Worm (Caenorhabditis elegans) whole organism, L1 larva: ENCODE data around the gene T04F8.2.

ENCODE experiments used
- C34B4.2 ChIP-seq: sonication (generic microtip); optimal IDR thresholded peaks from 2 replicates; lab custom pipeline; 2017; ENCODE audit warnings: mild to moderate bottlenecking, missing genetic modification characterization, missing compliant biosample characterization
- Y116A8C.19 ChIP-seq: sonication (generic microtip); optimal IDR thresholded peaks from 2 replicates; lab custom pipeline; 2016; ENCODE audit warnings: missing compliant biosample characterization, missing genetic modification characterization, borderline replicate concordance
- aha-1 ChIP-seq: fragments of 150-350 bp; optimal IDR thresholded peaks from 2 replicates; lab custom pipeline; 2014; ENCODE audit warnings: missing biosample characterization, missing genetic modification characterization
- ama-1 ChIP-seq: fragments of 150-350 bp; optimal IDR thresholded peaks from 2 replicates; lab custom pipeline; 2014
- blmp-1 ChIP-seq: fragments of 150-350 bp; optimal IDR thresholded peaks from 2 replicates; lab custom pipeline; 2014; ENCODE audit warnings: missing biosample characterization, missing genetic modification characterization
- ceh-63 ChIP-seq: fragments of 200-800 bp; sonication (Bioruptor generic); optimal IDR thresholded peaks from 2 replicates; lab custom pipeline; 2018; ENCODE audit warnings: mild to moderate bottlenecking, missing genetic modification characterization, missing compliant biosample characterization
- ceh-8 ChIP-seq: fragments of 200-800 bp; sonication (Bioruptor generic); optimal IDR thresholded peaks from 2 replicates; lab custom pipeline; 2018; ENCODE audit warnings: mild to moderate bottlenecking, missing genetic modification characterization, moderate library complexity, missing compliant biosample characterization
- dpl-1 ChIP-seq, 3 experiments: fragments of 150-350 bp in 2 of 3; sonication (generic microtip) in 1 of 3; optimal IDR thresholded peaks; 2 replicates each; lab custom pipeline; 2014 to 2017; ENCODE audit warnings: missing biosample characterization in 3 of 3, missing genetic modification characterization in 3 of 3, missing genetic modification reagents in 3 of 3
- dsc-1 ChIP-seq: sonication (generic microtip); optimal IDR thresholded peaks from 2 replicates; lab custom pipeline; 2016; ENCODE audit warnings: mild to moderate bottlenecking, missing genetic modification characterization, missing compliant biosample characterization
- efl-1 ChIP-seq, 4 experiments: fragments of 150-350 bp; optimal IDR thresholded peaks in 3 of 4; peaks in 1 of 4; 1 replicate in 1 of 4; 2 replicates in 3 of 4; lab custom pipeline; 2014; ENCODE audit warnings: missing biosample characterization in 2 of 4, missing genetic modification characterization in 2 of 4, missing genetic modification reagents in 2 of 4
- efl-3 ChIP-seq: fragments of 200-800 bp; sonication (Bioruptor generic); optimal IDR thresholded peaks from 2 replicates; lab custom pipeline; 2018; ENCODE audit warnings: mild to moderate bottlenecking, missing genetic modification characterization, missing compliant biosample characterization
- egl-13 ChIP-seq: sonication (generic microtip); optimal IDR thresholded peaks from 2 replicates; lab custom pipeline; 2016; ENCODE audit warnings: missing genotype, missing genetic modification reagents, missing genetic modification characterization, missing compliant biosample characterization
- elt-3 ChIP-seq, 6 experiments: fragments of 150-350 bp in 1 of 6; sonication (generic microtip); optimal IDR thresholded peaks; 2 replicates each; lab custom pipeline; 2017 to 2018; ENCODE audit warnings: missing biosample characterization in 6 of 6, missing genetic modification characterization in 6 of 6, inconsistent platforms in 1 of 6
- ets-5 ChIP-seq: fragments of 200-800 bp; sonication (Bioruptor generic); IDR thresholded peaks from 2 replicates; pipeline ENCODE4 v1.3.6; 2022; ENCODE audit warnings: missing genetic modification characterization, missing compliant biosample characterization
- fkh-10 ChIP-seq: sonication (generic microtip); optimal IDR thresholded peaks from 2 replicates; lab custom pipeline; 2017; ENCODE audit warnings: missing biosample characterization, missing genetic modification reagents, missing genetic modification characterization
- fkh-4 ChIP-seq: sonication (generic microtip); optimal IDR thresholded peaks from 2 replicates; lab custom pipeline; 2016; ENCODE audit warnings: missing compliant biosample characterization, missing genetic modification characterization, borderline replicate concordance
- fkh-8 ChIP-seq: sonication (generic microtip); optimal IDR thresholded peaks from 2 replicates; lab custom pipeline; 2016; ENCODE audit warnings: mild to moderate bottlenecking, missing genetic modification characterization, missing compliant biosample characterization
- hlh-17 ChIP-seq: fragments of 200-800 bp; sonication (Bioruptor generic); optimal IDR thresholded peaks from 2 replicates; lab custom pipeline; 2018; ENCODE audit warnings: missing genetic modification characterization, mild to moderate bottlenecking, missing compliant biosample characterization, moderate library complexity, borderline replicate concordance
- irx-1 ChIP-seq: sonication (generic microtip); optimal IDR thresholded peaks from 2 replicates; lab custom pipeline; 2016; ENCODE audit warnings: missing genetic modification characterization, missing compliant biosample characterization
- lin-13 ChIP-seq: fragments of 150-350 bp; optimal IDR thresholded peaks from 2 replicates; lab custom pipeline; 2014; ENCODE audit warnings: missing biosample characterization, missing genetic modification reagents, missing genetic modification characterization
- lin-14 ChIP-seq: fragments of 200-800 bp; sonication (Bioruptor generic); optimal IDR thresholded peaks from 2 replicates; lab custom pipeline; 2018; ENCODE audit warnings: mild to moderate bottlenecking, missing genetic modification characterization, moderate library complexity, missing compliant biosample characterization
- lin-15B ChIP-seq: fragments of 150-350 bp; sonication (generic microtip); optimal IDR thresholded peaks from 3 replicates; lab custom pipeline; 2014; ENCODE audit warnings: missing biosample characterization, missing genetic modification characterization
- lsy-2 ChIP-seq, 2 experiments: fragments of 150-350 bp; optimal IDR thresholded peaks; 2 replicates each; lab custom pipeline; 2014; ENCODE audit warnings: missing biosample characterization in 2 of 2, missing genetic modification characterization in 2 of 2
- mab-9 ChIP-seq: fragments of 200-800 bp; sonication (Bioruptor generic); IDR thresholded peaks from 2 replicates; pipeline ENCODE4 v1.3.6; 2022; ENCODE audit warnings: missing genetic modification reagents, missing genetic modification characterization, missing compliant biosample characterization
- mep-1 ChIP-seq: fragments of 150-350 bp; optimal IDR thresholded peaks from 2 replicates; lab custom pipeline; 2014; ENCODE audit warnings: missing biosample characterization, missing genetic modification characterization
- nhr-11 ChIP-seq: fragments of 150-350 bp; optimal IDR thresholded peaks from 2 replicates; lab custom pipeline; 2014; ENCODE audit warnings: missing biosample characterization, missing genetic modification characterization
- nhr-28 ChIP-seq: fragments of 150-350 bp; optimal IDR thresholded peaks from 2 replicates; lab custom pipeline; 2014; ENCODE audit warnings: missing biosample characterization, missing genetic modification characterization
- nhr-71 ChIP-seq: sonication (generic microtip); optimal IDR thresholded peaks from 2 replicates; lab custom pipeline; 2016; ENCODE audit warnings: mild to moderate bottlenecking, missing genetic modification characterization, moderate library complexity, missing compliant biosample characterization
- nhr-77 ChIP-seq: fragments of 150-350 bp; optimal IDR thresholded peaks from 2 replicates; lab custom pipeline; 2014; ENCODE audit warnings: missing biosample characterization, missing genetic modification characterization
- nhr-85 ChIP-seq: sonication (generic microtip); peaks from one replicate; lab custom pipeline; 2016; ENCODE audit warnings: missing genetic modification characterization, inconsistent platforms, missing compliant biosample characterization
- nhr-90 ChIP-seq: sonication (generic microtip); optimal IDR thresholded peaks from 2 replicates; lab custom pipeline; 2016; ENCODE audit warnings: mild to moderate bottlenecking, missing genetic modification characterization, missing compliant biosample characterization; ENCODE audit not compliant: poor library complexity
- pag-3 ChIP-seq: sonication (generic microtip); optimal IDR thresholded peaks from 2 replicates; lab custom pipeline; 2017; ENCODE audit warnings: missing genetic modification characterization, mild to moderate bottlenecking, missing compliant biosample characterization, antibody characterized with exemption, borderline replicate concordance; ENCODE audit not compliant: insufficient read depth
- rnt-1 ChIP-seq: sonication (generic microtip); optimal IDR thresholded peaks from 2 replicates; lab custom pipeline; 2016; ENCODE audit warnings: mild to moderate bottlenecking, missing genetic modification characterization, moderate library complexity, missing compliant biosample characterization
- skn-1 ChIP-seq: fragments of 150-350 bp; optimal IDR thresholded peaks from 2 replicates; lab custom pipeline; 2014; ENCODE audit warnings: missing biosample characterization, missing genetic modification characterization
- snu-23 ChIP-seq: sonication (generic microtip); optimal IDR thresholded peaks from 2 replicates; lab custom pipeline; 2016; ENCODE audit warnings: missing genetic modification characterization, missing compliant biosample characterization
- sox-4 ChIP-seq: sonication (generic microtip); optimal IDR thresholded peaks from 2 replicates; lab custom pipeline; 2016; ENCODE audit warnings: missing genetic modification characterization, missing compliant biosample characterization
- sptf-1 ChIP-seq: fragments of 150-350 bp; optimal IDR thresholded peaks from 2 replicates; lab custom pipeline; 2014; ENCODE audit warnings: missing biosample characterization, missing genetic modification characterization
- tbx-2 ChIP-seq: sonication (generic microtip); optimal IDR thresholded peaks from 2 replicates; lab custom pipeline; 2016; ENCODE audit warnings: missing genetic modification characterization, missing compliant biosample characterization
- unc-62 ChIP-seq: fragments of 150-350 bp; optimal IDR thresholded peaks from 2 replicates; lab custom pipeline; 2014; ENCODE audit warnings: missing biosample characterization, missing genetic modification reagents, missing genetic modification characterization
- unc-86 ChIP-seq: sonication (generic microtip); optimal IDR thresholded peaks from 2 replicates; lab custom pipeline; 2016; ENCODE audit warnings: missing genetic modification characterization, missing compliant biosample characterization
- unc-98 ChIP-seq: fragments of 200-800 bp; sonication (Bioruptor generic); IDR thresholded peaks from 2 replicates; pipeline ENCODE4 v1.3.6; 2022; ENCODE audit warnings: missing genetic modification characterization, missing compliant biosample characterization
- vab-15 ChIP-seq: sonication (generic microtip); optimal IDR thresholded peaks from 2 replicates; lab custom pipeline; 2017; ENCODE audit warnings: missing genotype, mild to moderate bottlenecking, missing genetic modification characterization, missing compliant biosample characterization
- xbp-1 ChIP-seq: sonication (generic microtip); optimal IDR thresholded peaks from 2 replicates; lab custom pipeline; 2016; ENCODE audit warnings: missing genetic modification characterization, missing compliant biosample characterization
- zag-1 ChIP-seq: fragments of 150-350 bp; optimal IDR thresholded peaks from 2 replicates; lab custom pipeline; 2014; ENCODE audit warnings: missing biosample characterization, missing genetic modification characterization
- zip-4 ChIP-seq: fragments of 200-800 bp; sonication (Bioruptor generic); optimal IDR thresholded peaks from 2 replicates; lab custom pipeline; 2018; ENCODE audit warnings: mild to moderate bottlenecking, missing genetic modification characterization, moderate library complexity, missing compliant biosample characterization
- ztf-11 ChIP-seq, 2 experiments: sonication (generic microtip); optimal IDR thresholded peaks; 2 replicates each; lab custom pipeline; 2016 to 2017; ENCODE audit warnings: missing genetic modification characterization in 2 of 2, missing biosample characterization in 1 of 2, missing compliant biosample characterization in 1 of 2
- ztf-4 ChIP-seq: fragments of 150-350 bp; optimal IDR thresholded peaks from 2 replicates; lab custom pipeline; 2014; ENCODE audit warnings: missing biosample characterization, missing genetic modification characterization

The T04F8.2 gene

ce11 chrX:11607500-11607823 lies 48.9 kb downstream of the T04F8.2 start:
- TF ChIP-seq lin-13 (GFP tag; lab: Kevin White, UChicago) (no peak), lsy-2 (tag; optimal IDR thresholded peaks at IDR 0.05; lab: Kevin White, UChicago) (peak in 1 of 2 experiments; percentile 13), vab-15 (tag; lab: Kevin White, UChicago) (no peak), efl-3 (GFP tag; lab: Kevin White, UChicago) (no peak), xbp-1 (no peak), unc-98 (GFP tag; lab: Robert Waterston, UW) (no peak), ztf-11 (tag; optimal IDR thresholded peaks at IDR 0.05; lab: Kevin White, UChicago) (no peak), elt-3 (tag; optimal IDR thresholded peaks at IDR 0.05; lab: Kevin White, UChicago) (no peak), unc-86 (tag; lab: Kevin White, UChicago) (peak; percentile 70), unc-62 (GFP tag; lab: Kevin White, UChicago) (no peak), snu-23 (GFP tag; lab: Kevin White, UChicago) (no peak), Y116A8C.19 (tag; lab: Kevin White, UChicago) (no peak), mab-9 (GFP tag; lab: Robert Waterston, UW) (no peak), ceh-63 (GFP tag; lab: Kevin White, UChicago) (no peak), efl-1 (optimal IDR thresholded peaks at IDR 0.05; lab: Kevin White, UChicago) (no peak), efl-1 (GFP tag; optimal IDR thresholded peaks at IDR 0.05 in 1 of 2; lab: Kevin White, UChicago) (no peak), lin-15B (no peak), nhr-28 (tag; lab: Kevin White, UChicago) (no peak), rnt-1 (no peak), egl-13 (tag; lab: Kevin White, UChicago) (peak; percentile 43), dsc-1 (tag; lab: Kevin White, UChicago) (peak; percentile 27), aha-1 (no peak), pag-3 (tag; lab: Kevin White, UChicago) (no peak), ceh-8 (GFP tag; lab: Kevin White, UChicago) (no peak), ztf-4 (no peak), zag-1 (tag; lab: Kevin White, UChicago) (no peak), sox-4 (tag; lab: Kevin White, UChicago) (peak; percentile 38), fkh-8 (tag; lab: Kevin White, UChicago) (peak; percentile 77), nhr-71 (tag; lab: Kevin White, UChicago) (no peak), nhr-77 (tag; lab: Kevin White, UChicago) (no peak)

- TF ChIP-seq blmp-1 (peak; percentile 61), rnt-1 (peak; percentile 37), skn-1 (tag; lab: Kevin White, UChicago) (no peak), dsc-1 (tag; lab: Kevin White, UChicago) (peak; percentile 78), C34B4.2 (tag; lab: Kevin White, UChicago) (no peak), nhr-90 (tag; lab: Kevin White, UChicago) (peak; percentile 21), ama-1 (lab: Kevin White, UChicago) (no peak), dpl-1 (GFP tag; optimal IDR thresholded peaks at IDR 0.05; lab: Kevin White, UChicago) (no peak), sptf-1 (tag; lab: Kevin White, UChicago) (no peak), mab-9 (GFP tag; lab: Robert Waterston, UW) (no peak), nhr-85 (tag; lab: Kevin White, UChicago) (peak; percentile 81), irx-1 (tag; lab: Kevin White, UChicago) (no peak), hlh-17 (GFP tag; lab: Kevin White, UChicago) (no peak), nhr-11 (tag; lab: Kevin White, UChicago) (no peak), tbx-2 (peak; percentile 4), fkh-4 (peak; percentile 11), lin-14 (GFP tag; lab: Kevin White, UChicago) (peak; percentile 47), unc-98 (GFP tag; lab: Robert Waterston, UW) (no peak), fkh-10 (no peak), mep-1 (tag; lab: Kevin White, UChicago) (peak; percentile 19), Y116A8C.19 (tag; lab: Kevin White, UChicago) (no peak), nhr-71 (tag; lab: Kevin White, UChicago) (peak; percentile 61), ets-5 (no peak), ztf-4 (peak; percentile 10), lin-15B (no peak), zip-4 (GFP tag; lab: Kevin White, UChicago) (no peak)
Observed at ce11 chrX:11606815-11607499, 49.4 kb downstream of the T04F8.2 start.
